Fruit fly (Drosophila melanogaster) whole organism, embryonic: ENCODE measurements around the gene Iris.

Source experiments
- ATbp ChIP-seq: fragments of 200-800 bp; sonication (Bioruptor generic); optimal IDR thresholded peaks from 2 replicates; lab custom pipeline; 2017; ENCODE audit warnings: missing biosample characterization, mild to moderate bottlenecking, missing genetic modification characterization, missing genetic modification reagents
- Ada2b ChIP-seq: fragments of 200-800 bp; sonication (Bioruptor generic); IDR thresholded peaks from 2 replicates; pipeline ENCODE4 v1.3.6; 2022; ENCODE audit warnings: missing biosample characterization, missing genetic modification characterization
- Adf1 ChIP-seq: fragments of 200-800 bp; sonication (Bioruptor generic); IDR thresholded peaks from 2 replicates; pipeline ENCODE4 v1.3.6; 2022; ENCODE audit warnings: missing biosample characterization, missing genetic modification characterization
- B-H2 ChIP-seq: fragments of 200-800 bp; sonication (Bioruptor generic); optimal IDR thresholded peaks from 2 replicates; lab custom pipeline; 2018; ENCODE audit warnings: missing biosample characterization, mild to moderate bottlenecking, missing genetic modification characterization
- CG10321 ChIP-seq: fragments of 200-800 bp; sonication (Bioruptor generic); IDR thresholded peaks from 2 replicates; pipeline ENCODE4 v1.3.6; 2022; ENCODE audit warnings: missing biosample characterization, missing genetic modification characterization
- CG10366 ChIP-seq: fragments of 200-800 bp; sonication (Bioruptor generic); IDR thresholded peaks from 2 replicates; pipeline ENCODE4 v1.3.6; 2022; ENCODE audit warnings: missing biosample characterization, missing genetic modification characterization
- CG11696 ChIP-seq: fragments of 200-800 bp; sonication (Bioruptor generic); IDR thresholded peaks from 2 replicates; pipeline ENCODE4 v1.3.6; 2022; ENCODE audit warnings: missing biosample characterization, missing genetic modification characterization
- CG12071 ChIP-seq: fragments of 200-800 bp; sonication (Bioruptor generic); optimal IDR thresholded peaks from 3 replicates; lab custom pipeline; 2018; ENCODE audit warnings: missing biosample characterization, mild to moderate bottlenecking, missing genetic modification characterization
- CG12155 ChIP-seq: fragments of 200-800 bp; sonication (Bioruptor generic); optimal IDR thresholded peaks from 3 replicates; lab custom pipeline; 2016; ENCODE audit warnings: missing biosample characterization, missing genetic modification characterization
- CG12299 ChIP-seq: fragments of 200-800 bp; sonication (Bioruptor generic); optimal IDR thresholded peaks from 2 replicates; lab custom pipeline; 2018; ENCODE audit warnings: missing biosample characterization, mild to moderate bottlenecking, missing genetic modification characterization
- CG13775 ChIP-seq: fragments of 200-800 bp; sonication (Bioruptor generic); optimal IDR thresholded peaks from 3 replicates; lab custom pipeline; 2017; ENCODE audit warnings: missing biosample characterization, mild to moderate bottlenecking, missing genetic modification characterization
- CG14050 ChIP-seq: fragments of 200-800 bp; sonication (Bioruptor generic); IDR thresholded peaks from 3 replicates; pipeline ENCODE4 v1.3.6; 2022; ENCODE audit warnings: missing biosample characterization, missing genetic modification characterization
- CG1647 ChIP-seq: fragments of 200-800 bp; sonication (Bioruptor generic); optimal IDR thresholded peaks from 3 replicates; lab custom pipeline; 2016; ENCODE audit warnings: missing biosample characterization, missing genetic modification characterization
- CG17829 ChIP-seq: fragments of 200-800 bp; optimal IDR thresholded peaks from 2 replicates; lab custom pipeline; 2019; ENCODE audit warnings: missing biosample characterization, mild to moderate bottlenecking, missing genetic modification characterization, moderate library complexity
- CG30431 ChIP-seq: fragments of 200-800 bp; sonication (Bioruptor generic); optimal IDR thresholded peaks from 2 replicates; lab custom pipeline; 2017; ENCODE audit warnings: missing biosample characterization, missing genetic modification characterization
- CG3065 ChIP-seq: fragments of 200-800 bp; sonication (Bioruptor generic); optimal IDR thresholded peaks from 2 replicates; lab custom pipeline; 2016; ENCODE audit warnings: missing biosample characterization, missing genetic modification characterization
- CG31441 ChIP-seq: fragments of 200-800 bp; sonication (Bioruptor generic); IDR thresholded peaks from 2 replicates; pipeline ENCODE4 v1.3.6; 2022; ENCODE audit warnings: missing biosample characterization, missing genetic modification characterization
- CG33557 ChIP-seq: fragments of 200-800 bp; sonication (Bioruptor generic); optimal IDR thresholded peaks from 2 replicates; lab custom pipeline; 2019; ENCODE audit warnings: missing biosample characterization, mild to moderate bottlenecking, missing genetic modification characterization, moderate library complexity
- CG4730 ChIP-seq: fragments of 200-800 bp; sonication (Bioruptor generic); IDR thresholded peaks from 2 replicates; pipeline ENCODE4 v1.3.6; 2022; ENCODE audit warnings: missing biosample characterization, missing genetic modification characterization
- CG8281 ChIP-seq: fragments of 200-800 bp; sonication (Bioruptor generic); optimal IDR thresholded peaks from 2 replicates; lab custom pipeline; 2018; ENCODE audit warnings: missing biosample characterization, mild to moderate bottlenecking, missing genetic modification characterization, moderate library complexity
- CoRest ChIP-seq: fragments of 200-800 bp; sonication (Bioruptor generic); optimal IDR thresholded peaks from 3 replicates; lab custom pipeline; 2018; ENCODE audit warnings: missing biosample characterization, mild to moderate bottlenecking, missing genetic modification characterization, moderate library complexity
- CrebB ChIP-seq: fragments of 200-800 bp; sonication (Bioruptor generic); optimal IDR thresholded peaks from 3 replicates; lab custom pipeline; 2018; ENCODE audit warnings: missing biosample characterization, mild to moderate bottlenecking, missing genetic modification characterization
- Dll ChIP-seq: fragments of 200-800 bp; sonication (Bioruptor generic); IDR thresholded peaks from 4 replicates; pipeline ENCODE4 v1.3.6; 2022; ENCODE audit warnings: missing biosample characterization, missing genetic modification characterization; ENCODE audit not compliant: partially characterized antibody
- E2f2 ChIP-seq: fragments of 200-800 bp; sonication (Bioruptor generic); IDR thresholded peaks from 2 replicates; pipeline ENCODE4 v1.3.6; 2022; ENCODE audit warnings: missing biosample characterization, missing genetic modification characterization
- Ets65A ChIP-seq: fragments of 200-800 bp; sonication (Bioruptor generic); peaks from one replicate; lab custom pipeline; 2016; ENCODE audit warnings: missing biosample characterization, missing genetic modification characterization
- HHEX ChIP-seq: fragments of 200-800 bp; sonication (Bioruptor generic); optimal IDR thresholded peaks from 3 replicates; lab custom pipeline; 2017; ENCODE audit warnings: missing biosample characterization, mild to moderate bottlenecking, missing genetic modification characterization, missing genetic modification reagents
- Hmr ChIP-seq: fragments of 200-800 bp; sonication (Bioruptor generic); optimal IDR thresholded peaks from 3 replicates; lab custom pipeline; 2017; ENCODE audit warnings: mild to moderate bottlenecking, missing biosample characterization, missing genetic modification reagents, missing genetic modification characterization
- Hr78 ChIP-seq, 2 experiments: fragments of 200-800 bp in 1 of 2; fragments of >200 bp in 1 of 2; sonication (Bioruptor generic) in 1 of 2; optimal IDR thresholded peaks; 2 replicates each; lab custom pipeline; 2017 to 2019; ENCODE audit warnings: missing biosample characterization in 2 of 2, missing genetic modification characterization in 2 of 2, mild to moderate bottlenecking in 1 of 2, moderate library complexity in 1 of 2
- MESR4 ChIP-seq: fragments of 200-800 bp; sonication (Bioruptor generic); optimal IDR thresholded peaks from 2 replicates; lab custom pipeline; 2018; ENCODE audit warnings: missing biosample characterization, mild to moderate bottlenecking, missing genetic modification characterization, moderate library complexity
- Nf-YB ChIP-seq: fragments of 200-800 bp; sonication (Bioruptor generic); optimal IDR thresholded peaks from 3 replicates; lab custom pipeline; 2019; ENCODE audit warnings: missing biosample characterization, mild to moderate bottlenecking, missing genetic modification characterization, moderate library complexity
- Nf-YC ChIP-seq: fragments of 200-800 bp; optimal IDR thresholded peaks from 3 replicates; lab custom pipeline; 2019; ENCODE audit warnings: missing biosample characterization, mild to moderate bottlenecking, missing genetic modification characterization, moderate library complexity
- Pdp1 ChIP-seq, 2 experiments: fragments of 200-800 bp; sonication (Bioruptor generic); optimal IDR thresholded peaks; 3 replicates each; lab custom pipeline; 2016; ENCODE audit warnings: missing biosample characterization in 2 of 2, missing genetic modification characterization in 2 of 2, mild to moderate bottlenecking in 1 of 2, moderate library complexity in 1 of 2
- Ptx1 ChIP-seq: fragments of 200-800 bp; sonication (Bioruptor generic); IDR thresholded peaks from 2 replicates; pipeline ENCODE4 v1.3.6; 2022; ENCODE audit warnings: missing biosample characterization, missing genetic modification characterization
- Sin3A ChIP-seq: fragments of >200 bp; optimal IDR thresholded peaks from 2 replicates; lab custom pipeline; 2018
- Six4 ChIP-seq: fragments of 200-800 bp; sonication (Bioruptor generic); optimal IDR thresholded peaks from 2 replicates; lab custom pipeline; 2016; ENCODE audit warnings: missing biosample characterization, missing genetic modification characterization
- ara ChIP-seq: fragments of 200-800 bp; sonication (Bioruptor generic); IDR thresholded peaks from 2 replicates; pipeline ENCODE4 v1.3.6; 2022; ENCODE audit warnings: missing biosample characterization, missing genetic modification characterization
- caup ChIP-seq: fragments of 200-800 bp; sonication (Bioruptor generic); optimal IDR thresholded peaks from 3 replicates; lab custom pipeline; 2017; ENCODE audit warnings: missing biosample characterization, mild to moderate bottlenecking, missing genetic modification characterization, moderate library complexity; ENCODE audit not compliant: severe bottlenecking
- chm ChIP-seq: fragments of 200-800 bp; sonication (Bioruptor generic); IDR thresholded peaks from 2 replicates; pipeline ENCODE4 v1.3.6; 2022; ENCODE audit warnings: missing biosample characterization, missing genetic modification characterization
- ems ChIP-seq: fragments of 200-800 bp; sonication (Bioruptor generic); optimal IDR thresholded peaks from 3 replicates; lab custom pipeline; 2016; ENCODE audit warnings: missing biosample characterization, missing genetic modification characterization
- exex ChIP-seq: fragments of 200-800 bp; sonication (Bioruptor generic); optimal IDR thresholded peaks from 4 replicates; lab custom pipeline; 2018; ENCODE audit warnings: missing biosample characterization, mild to moderate bottlenecking, missing genetic modification characterization, moderate library complexity
- gro ChIP-seq: fragments of 200-800 bp; sonication (Bioruptor generic); optimal IDR thresholded peaks from 2 replicates; lab custom pipeline; 2016; ENCODE audit warnings: missing biosample characterization, missing genetic modification characterization
- nmo ChIP-seq: fragments of 200-800 bp; sonication (Bioruptor generic); optimal IDR thresholded peaks from 2 replicates; lab custom pipeline; 2018; ENCODE audit warnings: missing biosample characterization, mild to moderate bottlenecking, missing genetic modification characterization, moderate library complexity
- sens-2 ChIP-seq: fragments of 200-800 bp; sonication (Bioruptor generic); IDR thresholded peaks from 2 replicates; pipeline ENCODE4 v1.3.6; 2022; ENCODE audit warnings: missing biosample characterization, missing genetic modification characterization
- sqz ChIP-seq: fragments of 200-800 bp; sonication (Bioruptor generic); optimal IDR thresholded peaks from 3 replicates; lab custom pipeline; 2018; ENCODE audit warnings: missing biosample characterization, mild to moderate bottlenecking, missing genetic modification characterization
- ssp ChIP-seq: fragments of 200-800 bp; sonication (Bioruptor generic); IDR thresholded peaks from 2 replicates; pipeline ENCODE4 v1.3.6; 2022; ENCODE audit warnings: missing biosample characterization, missing genetic modification characterization
- tna ChIP-seq: fragments of 200-800 bp; sonication (Bioruptor generic); IDR thresholded peaks from 2 replicates; pipeline ENCODE4 v1.3.6; 2022; ENCODE audit warnings: missing biosample characterization, missing genetic modification characterization; ENCODE audit not compliant: partially characterized antibody
- toy ChIP-seq: fragments of 200-800 bp; sonication (Bioruptor generic); IDR thresholded peaks from 2 replicates; pipeline ENCODE4 v1.3.6; 2022; ENCODE audit warnings: missing biosample characterization, missing genetic modification characterization
- vnd ChIP-seq: fragments of 200-800 bp; sonication (Bioruptor generic); IDR thresholded peaks from 3 replicates; pipeline ENCODE4 v1.3.6; 2022; ENCODE audit warnings: missing biosample characterization, missing genetic modification characterization; ENCODE audit not compliant: partially characterized antibody
- zf30C ChIP-seq: fragments of 200-800 bp; sonication (Bioruptor generic); optimal IDR thresholded peaks from 3 replicates; lab custom pipeline; 2018; ENCODE audit warnings: missing biosample characterization, mild to moderate bottlenecking, missing genetic modification characterization

Gene Iris

DNA sequence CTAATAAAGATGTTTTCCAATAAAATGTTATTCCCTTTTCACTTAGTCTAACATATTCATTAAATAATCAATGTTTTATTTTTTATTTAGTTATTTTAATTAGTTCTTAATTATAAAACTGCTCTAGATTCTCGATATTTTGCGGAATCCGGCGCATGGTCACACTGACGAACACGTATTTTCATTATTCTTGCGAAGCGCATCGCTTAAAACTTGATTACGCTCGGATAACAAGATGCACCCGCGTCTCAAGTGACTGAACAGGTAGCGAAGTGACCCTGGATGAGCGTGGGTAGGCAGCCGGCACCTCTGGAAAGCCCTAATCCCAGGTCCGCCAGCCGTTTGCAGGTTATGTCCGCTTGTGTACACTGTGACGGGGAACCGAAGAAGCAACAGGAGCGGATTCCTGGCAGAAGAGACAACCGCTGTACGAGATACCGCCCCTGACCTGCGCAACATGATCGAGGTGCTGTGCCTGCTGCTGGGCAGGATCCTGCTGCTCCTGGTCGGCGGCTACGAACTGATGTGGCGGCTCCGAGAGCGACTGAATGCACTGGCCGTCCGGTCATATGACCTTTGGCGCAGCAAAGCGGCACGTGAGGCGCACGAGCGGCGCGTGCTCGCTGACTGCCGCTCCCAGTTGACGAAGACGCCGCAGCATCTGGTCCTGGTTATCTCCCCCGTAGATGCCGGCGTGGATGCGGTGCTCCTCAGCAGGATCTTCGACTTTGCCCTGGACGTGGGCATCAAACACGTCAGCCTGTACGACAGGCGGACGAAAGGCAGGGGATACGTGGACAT is 24.8 kb upstream of the Iris start, which contains the start of gene Tango14 (continued):
- TF ChIP-seq Hmr (GFP tag; lab: Kevin White, UChicago) = no peak
- TF ChIP-seq Sin3A (lab: Kevin White, UChicago) = no peak
- no peak for TF ChIP-seq CG10321 (GFP tag; lab: Robert Waterston, UW)
- no peak for TF ChIP-seq CoRest (tag; lab: Kevin White, UChicago)
- TF ChIP-seq Dll (GFP tag; lab: Robert Waterston, UW) = 0 out of 4 replicates have a peak, but pooled peaks have one; percentile 20
- TF ChIP-seq MESR4 (GFP tag; lab: Kevin White, UChicago) = peak; percentile 88
- no peak for TF ChIP-seq ems
- TF ChIP-seq ATbp = no peak
- no peak for TF ChIP-seq CG4730 (GFP tag; lab: Robert Waterston, UW)
- TF ChIP-seq Hr78 (GFP tag; optimal IDR thresholded peaks at IDR 0.05; lab: Kevin White, UChicago) = no peak
- TF ChIP-seq ssp (GFP tag; lab: Robert Waterston, UW) = no peak; the same call in 1 of the 2 replicates
- TF ChIP-seq exex (tag; lab: Kevin White, UChicago) = no peak
- no peak for TF ChIP-seq CG11696 (GFP tag; lab: Robert Waterston, UW)
- TF ChIP-seq Ada2b (GFP tag; lab: Robert Waterston, UW) = no peak
- no peak for TF ChIP-seq CG3065 (GFP tag; lab: Kevin White, UChicago)
- 0 out of 3 replicates have a peak, but pooled peaks have one; percentile 22 for TF ChIP-seq vnd
- TF ChIP-seq Ets65A (GFP tag; lab: Kevin White, UChicago) = peak; percentile 37
- no peak for TF ChIP-seq Pdp1 (GFP tag; optimal IDR thresholded peaks at IDR 0.05; lab: Kevin White, UChicago)
- TF ChIP-seq nmo (GFP tag; lab: Kevin White, UChicago) = no peak
- no peak for TF ChIP-seq toy (GFP tag; lab: Robert Waterston, UW)
- no peak for TF ChIP-seq CG12299 (tag; lab: Kevin White, UChicago)
- no peak for TF ChIP-seq CG12071
- TF ChIP-seq CG1647 (GFP tag; lab: Kevin White, UChicago) = no peak
- TF ChIP-seq tna = peak; percentile 46; the same call in 1 of the 2 replicates
- TF ChIP-seq CG13775 (GFP tag; lab: Kevin White, UChicago) = no peak
- TF ChIP-seq gro (GFP tag; lab: Kevin White, UChicago) = no peak
- no peak for TF ChIP-seq sens-2 (GFP tag; lab: Robert Waterston, UW)
- no peak for TF ChIP-seq zf30C
- TF ChIP-seq Ptx1 (GFP tag; lab: Robert Waterston, UW) = no peak
- TF ChIP-seq Six4 (GFP tag; lab: Kevin White, UChicago) = no peak
- no peak for TF ChIP-seq Adf1
- TF ChIP-seq CG12155 = no peak
- TF ChIP-seq chm = no peak; the same call in 1 of the 2 replicates
- TF ChIP-seq Nf-YB (GFP tag; lab: Kevin White, UChicago) = no peak
- TF ChIP-seq B-H2 = no peak
- no peak for TF ChIP-seq ara (GFP tag; lab: Robert Waterston, UW)
- TF ChIP-seq CrebB = no peak
- TF ChIP-seq CG17829 (tag; lab: Kevin White, UChicago) = no peak
- no peak for TF ChIP-seq CG8281 (tag; lab: Kevin White, UChicago)
- TF ChIP-seq CG10366 (GFP tag; lab: Robert Waterston, UW) = no peak
- no peak for TF ChIP-seq CG14050 (GFP tag; lab: Robert Waterston, UW)
- no peak for TF ChIP-seq CG33557 (GFP tag; lab: Kevin White, UChicago)
- no peak for TF ChIP-seq HHEX (GFP tag; lab: Kevin White, UChicago)
- 0 out of 2 replicates have a peak, but pooled peaks have one; percentile 15 for TF ChIP-seq E2f2 (GFP tag; lab: Robert Waterston, UW)
- no peak for TF ChIP-seq caup (GFP tag; lab: Kevin White, UChicago)
- no peak for TF ChIP-seq CG30431
- TF ChIP-seq CG31441 (GFP tag; lab: Robert Waterston, UW) = no peak
- no peak for TF ChIP-seq Nf-YC (tag; lab: Kevin White, UChicago)
- no peak for TF ChIP-seq sqz (GFP tag; lab: Kevin White, UChicago)
